Fruit fly (Drosophila melanogaster): ENCODE data around the gene NimC2.

dm6 chr2L:13979826-13980225 lies at the start of gene NimC2:
- TF ChIP-seq lola (GFP tag; optimal IDR thresholded peaks at IDR 0.05), result no peak
- TF ChIP-seq Myc (optimal IDR thresholded peaks at IDR 0.05), result no peak
- no peak for TF ChIP-seq dmrt93B (GFP tag; optimal IDR thresholded peaks at IDR 0.05)
- TF ChIP-seq Abd-B (GFP tag; optimal IDR thresholded peaks at IDR 0.05), result no peak
- no peak for TF ChIP-seq GATAd (GFP tag; optimal IDR thresholded peaks at IDR 0.05)
- TF ChIP-seq CG32264 (GFP tag; optimal IDR thresholded peaks at IDR 0.05), result no peak
- no peak for TF ChIP-seq Rel (GFP tag; optimal IDR thresholded peaks at IDR 0.05)
- no peak for TF ChIP-seq Rel (tag; optimal IDR thresholded peaks at IDR 0.05)
- no peak for TF ChIP-seq h (GFP tag; optimal IDR thresholded peaks at IDR 0.05)
